Fruit fly (Drosophila melanogaster) whole organism, embryonic: ENCODE measurements around the gene CG12253.

Source experiments
- Adf1 ChIP-seq: fragments of 200-800 bp; sonication (Bioruptor generic); IDR thresholded peaks from 2 replicates; pipeline ENCODE4 v1.3.6; 2022; ENCODE audit warnings: missing biosample characterization, missing genetic modification characterization
- Awh ChIP-seq: fragments of 200-800 bp; sonication (Bioruptor generic); IDR thresholded peaks from 2 replicates; pipeline ENCODE4, ENCODE4 v1.3.6; 2022; ENCODE audit warnings: missing biosample characterization, missing genetic modification characterization
- CG17385 ChIP-seq: fragments of 200-800 bp; sonication (Bioruptor generic); optimal IDR thresholded peaks from 3 replicates; lab custom pipeline; 2018; ENCODE audit warnings: missing biosample characterization, mild to moderate bottlenecking, missing genetic modification characterization
- Dad ChIP-seq: fragments of 200-800 bp; sonication (Bioruptor generic); optimal IDR thresholded peaks from 3 replicates; lab custom pipeline; 2016; ENCODE audit warnings: missing biosample characterization, missing genetic modification characterization
- ab ChIP-seq: fragments of 200-800 bp; sonication (Bioruptor generic); optimal IDR thresholded peaks from 2 replicates; lab custom pipeline; 2016; ENCODE audit warnings: missing biosample characterization, missing genetic modification characterization
- so ChIP-seq: fragments of 200-800 bp; sonication (Bioruptor generic); IDR thresholded peaks from 3 replicates; pipeline ENCODE4 v1.3.6; 2022; ENCODE audit warnings: missing biosample characterization, missing genetic modification characterization

DNA sequence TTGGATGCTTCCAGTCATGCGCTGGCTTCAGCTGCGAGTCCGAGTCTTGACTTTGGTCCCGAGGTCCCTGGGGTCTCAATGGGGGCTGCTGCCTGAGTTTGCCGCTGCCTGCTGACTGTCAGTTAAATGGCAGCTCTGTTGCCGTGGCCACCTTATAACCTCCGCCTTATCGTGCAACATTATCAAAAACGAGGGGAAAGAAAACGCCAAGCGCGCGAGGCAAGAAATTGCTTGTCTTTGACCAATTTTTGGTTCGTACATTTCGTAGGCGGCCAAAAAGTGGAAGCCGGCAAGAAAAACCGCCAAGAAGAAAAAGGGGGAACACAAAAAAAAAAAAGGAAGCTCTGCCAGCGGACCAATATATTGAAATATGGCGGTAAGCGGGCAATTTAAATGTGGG, 36.3 kb downstream of the CG12253 start:
- no peak for TF ChIP-seq Adf1 (GFP tag; lab: Robert Waterston, UW)
- TF ChIP-seq Dad = no peak
- TF ChIP-seq CG17385 (GFP tag; lab: Kevin White, UChicago) = no peak
- TF ChIP-seq Awh (GFP tag; lab: Robert Waterston, UW) = no peak
- no peak for TF ChIP-seq ab
- no peak for TF ChIP-seq so (GFP tag; lab: Robert Waterston, UW)
